Worm (Caenorhabditis elegans) whole organism, mixed stage, embryonic: Measurements from ENCODE around the gene EEED8.13.

Source experiments
- blmp-1 ChIP-seq: fragments of 150-350 bp; optimal IDR thresholded peaks from 2 replicates; lab custom pipeline; 2014; ENCODE audit warnings: missing biosample characterization, missing genetic modification characterization
- ces-1 ChIP-seq: fragments of 150-350 bp; optimal IDR thresholded peaks from 2 replicates; lab custom pipeline; 2014; ENCODE audit warnings: missing biosample characterization, missing genetic modification reagents, missing genetic modification characterization
- ham-2 ChIP-seq: fragments of 200-800 bp; sonication (Bioruptor generic); optimal IDR thresholded peaks from 2 replicates; lab custom pipeline; 2018; ENCODE audit warnings: mild to moderate bottlenecking, missing genetic modification characterization, missing compliant biosample characterization
- lin-13 ChIP-seq: fragments of 150-350 bp; optimal IDR thresholded peaks from 2 replicates; lab custom pipeline; 2014; ENCODE audit warnings: missing biosample characterization, missing genetic modification characterization
- nhr-12 ChIP-seq: fragments of 150-350 bp; optimal IDR thresholded peaks from 2 replicates; lab custom pipeline; 2014; ENCODE audit warnings: missing biosample characterization, missing genetic modification characterization
- nhr-28 ChIP-seq: fragments of 150-350 bp; optimal IDR thresholded peaks from 2 replicates; lab custom pipeline; 2014; ENCODE audit warnings: missing biosample characterization, missing genetic modification characterization
- pha-4 ChIP-seq: fragments of 150-350 bp; optimal IDR thresholded peaks from 2 replicates; lab custom pipeline; 2018; ENCODE audit warnings: missing biosample characterization, missing genetic modification reagents, missing genetic modification characterization
- snpc-4 ChIP-seq: fragments of 150-350 bp; optimal IDR thresholded peaks from 2 replicates; lab custom pipeline; 2014; ENCODE audit warnings: missing biosample characterization, missing genetic modification characterization
- sptf-1 ChIP-seq: sonication (generic microtip); optimal IDR thresholded peaks from 2 replicates; lab custom pipeline; 2017; ENCODE audit warnings: mild to moderate bottlenecking, missing genetic modification characterization, moderate library complexity, missing compliant biosample characterization
- unc-39 ChIP-seq: fragments of 150-350 bp; optimal IDR thresholded peaks from 2 replicates; lab custom pipeline; 2014; ENCODE audit warnings: missing biosample characterization, missing genetic modification characterization
- unc-62 ChIP-seq: fragments of 150-350 bp; optimal IDR thresholded peaks from 2 replicates; lab custom pipeline; 2014; ENCODE audit warnings: missing biosample characterization, missing genetic modification reagents, missing genetic modification characterization

DNA sequence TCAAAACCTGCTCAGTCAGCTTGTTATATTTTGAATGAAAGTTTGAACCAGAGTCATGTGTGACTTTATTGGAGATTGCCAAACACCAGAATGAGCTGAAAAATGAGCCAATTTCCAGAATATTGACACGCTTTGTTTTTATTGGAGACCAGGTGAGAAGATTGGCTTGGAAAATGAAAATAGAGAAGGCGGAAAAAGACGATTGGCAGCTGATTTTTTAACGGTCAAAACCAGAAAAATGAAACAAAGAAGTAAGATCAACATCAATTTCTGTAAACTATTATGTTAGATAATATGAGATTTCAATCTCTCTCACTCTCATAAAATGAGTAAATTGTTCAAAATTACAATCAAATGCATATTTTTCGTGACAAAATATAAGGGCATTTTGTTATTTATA lies 20.7 kb upstream of the EEED8.13 start, which contains the start of gene srx-114:
- TF ChIP-seq nhr-12 (tag; lab: Kevin White, UChicago), result no peak
- TF ChIP-seq unc-62 (GFP tag; lab: Kevin White, UChicago), result no peak
- no peak for TF ChIP-seq pha-4
- TF ChIP-seq ham-2 (GFP tag; lab: Kevin White, UChicago), result no peak
- TF ChIP-seq blmp-1, result no peak
- no peak for TF ChIP-seq sptf-1
- TF ChIP-seq nhr-28 (tag; lab: Kevin White, UChicago), result no peak
- TF ChIP-seq ces-1 (GFP tag; lab: Kevin White, UChicago), result no peak
- no peak for TF ChIP-seq unc-39 (tag; lab: Kevin White, UChicago)
- TF ChIP-seq lin-13 (tag; lab: Kevin White, UChicago), result no peak
- no peak for TF ChIP-seq snpc-4 (tag; lab: Kevin White, UChicago)
